Worm (Caenorhabditis elegans): ENCODE measurements around the gene fbxb-5.

ce11 chrII:1761564-1761963 is 39.3 kb upstream of the fbxb-5 start, which contains the start of gene F36H5.4:
- TF ChIP-seq lin-13 (GFP tag; optimal IDR thresholded peaks at IDR 0.05) (no peak), snpc-4 (tag; optimal IDR thresholded peaks at IDR 0.05) (no peak), egl-27 (tag; optimal IDR thresholded peaks at IDR 0.05) (no peak), mdl-1 (tag; optimal IDR thresholded peaks at IDR 0.05) (no peak), blmp-1 (tag; optimal IDR thresholded peaks at IDR 0.05) (no peak), unc-62 (GFP tag; optimal IDR thresholded peaks at IDR 0.05) (no peak), mep-1 (tag; optimal IDR thresholded peaks at IDR 0.05) (no peak), ceh-8 (GFP tag; optimal IDR thresholded peaks at IDR 0.05) (no peak)

All from whole organism, L1 larva.